Worm (Caenorhabditis elegans): ENCODE data around the gene ZK1248.5.

DNA sequence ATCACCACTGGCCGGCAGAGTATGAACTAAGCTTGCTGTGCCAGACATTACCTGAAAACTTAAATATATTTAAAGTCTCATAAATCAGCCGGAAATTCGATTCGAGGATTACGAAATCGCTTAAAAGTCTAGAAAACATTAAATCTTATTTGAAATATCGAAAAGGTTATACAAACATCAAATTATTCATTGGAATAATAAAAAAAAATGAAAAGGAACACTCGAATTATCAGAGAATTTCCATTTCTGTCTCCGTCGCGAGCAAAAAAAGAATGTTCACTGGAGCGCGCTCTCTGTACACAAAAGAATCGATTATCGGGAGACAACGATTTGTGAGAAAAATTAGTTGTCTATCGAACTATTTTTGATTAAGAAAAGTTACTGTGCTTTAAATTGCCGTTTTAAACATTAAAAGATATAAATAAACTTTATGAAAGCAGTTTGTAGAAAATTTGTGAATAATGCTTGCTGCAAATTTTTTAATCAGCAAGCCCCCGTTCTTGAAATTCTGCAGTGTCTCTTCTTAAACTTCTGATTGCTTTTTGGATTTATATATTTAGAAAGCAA, 25.9 kb downstream of the ZK1248.5 start, which contains the start of gene fzo-1:
- TF ChIP-seq ama-1 (optimal IDR thresholded peaks at IDR 0.05) (no peak), ZK546.5 (tag; optimal IDR thresholded peaks at IDR 0.05) (no peak), pha-4 (tag; optimal IDR thresholded peaks at IDR 0.05) (peak; percentile 72), jun-1 (tag; optimal IDR thresholded peaks at IDR 0.05) (no peak), pqm-1 (tag; optimal IDR thresholded peaks at IDR 0.05) (no peak), unc-62 (GFP tag; optimal IDR thresholded peaks at IDR 0.05) (no peak), nhr-77 (tag; optimal IDR thresholded peaks at IDR 0.05) (no peak)

Data from whole organism, L3 larva.